Fruit fly (Drosophila melanogaster): ENCODE measurements around the gene tgo.

- TF ChIP-seq Rx (GFP tag; IDR thresholded peaks at IDR 0.05): no peak
- no peak for TF ChIP-seq CG31365 (tag; optimal IDR thresholded peaks at IDR 0.05)
- TF ChIP-seq vnd (GFP tag; IDR thresholded peaks at IDR 0.05; ENCODE audit: partially characterized antibody): no peak
Observed at dm6 chr3R:9037946-9038345, 18.1 kb upstream of the tgo start.

All from whole organism, embryonic.